Worm (Caenorhabditis elegans): ENCODE measurements around the gene glb-30.

ce11 chrIII:1666893-1667292 lies 1.5 kb downstream of the glb-30 start:
- no peak for TF ChIP-seq daf-12 (tag; optimal IDR thresholded peaks at IDR 0.05)
- TF ChIP-seq jun-1 (tag; optimal IDR thresholded peaks at IDR 0.05) = no peak
- TF ChIP-seq nhr-28 (tag; optimal IDR thresholded peaks at IDR 0.05) = no peak
- no peak for TF ChIP-seq zag-1 (tag; optimal IDR thresholded peaks at IDR 0.05)
- TF ChIP-seq ceh-82 (tag; optimal IDR thresholded peaks at IDR 0.05) = no peak
- TF ChIP-seq skn-1 (tag; optimal IDR thresholded peaks at IDR 0.05) = no peak
- TF ChIP-seq sea-2 (GFP tag; optimal IDR thresholded peaks at IDR 0.05) = no peak
- TF ChIP-seq pqm-1 (tag; optimal IDR thresholded peaks at IDR 0.05) = no peak
- TF ChIP-seq pha-4 (tag; optimal IDR thresholded peaks at IDR 0.05) = no peak
- no peak for TF ChIP-seq unc-62 (GFP tag; optimal IDR thresholded peaks at IDR 0.05)
- TF ChIP-seq nhr-237 (tag; optimal IDR thresholded peaks at IDR 0.05) = no peak

Measured in whole organism, L3 larva.